Fruit fly (Drosophila melanogaster) whole organism, prepupa: ENCODE data around the gene CG4053.

Experiments
- Blimp-1 ChIP-seq: fragments of 200-800 bp; sonication (Bioruptor generic); optimal IDR thresholded peaks from 3 replicates; lab custom pipeline; 2017; ENCODE audit warnings: missing biosample characterization, missing genetic modification characterization, mild to moderate bottlenecking, moderate library complexity, missing genetic modification reagents
- CG10631 ChIP-seq: fragments of 200-800 bp; sonication (Bioruptor generic); optimal IDR thresholded peaks from 2 replicates; lab custom pipeline; 2016; ENCODE audit warnings: missing biosample characterization, missing genetic modification characterization
- CG11902 ChIP-seq: fragments of 200-800 bp; sonication (Bioruptor generic); optimal IDR thresholded peaks from 3 replicates; lab custom pipeline; 2016; ENCODE audit warnings: missing biosample characterization, missing genetic modification characterization
- CG15336 ChIP-seq: fragments of 200-800 bp; sonication (Bioruptor generic); IDR thresholded peaks from 2 replicates; pipeline ENCODE4 v1.3.6; 2022; ENCODE audit warnings: missing biosample characterization, missing genetic modification characterization
- CG16779 ChIP-seq: fragments of 200-800 bp; sonication (Bioruptor generic); optimal IDR thresholded peaks from 3 replicates; lab custom pipeline; 2017; ENCODE audit warnings: missing biosample characterization, mild to moderate bottlenecking, missing genetic modification characterization
- CG3032 ChIP-seq: fragments of 200-800 bp; optimal IDR thresholded peaks from 2 replicates; lab custom pipeline; 2019; ENCODE audit warnings: missing biosample characterization, mild to moderate bottlenecking, missing genetic modification characterization, moderate library complexity
- CG32006 ChIP-seq: fragments of 200-800 bp; sonication (Bioruptor generic); optimal IDR thresholded peaks from 3 replicates; lab custom pipeline; 2017; ENCODE audit warnings: missing biosample characterization, mild to moderate bottlenecking, missing genetic modification characterization
- CG3919 ChIP-seq: fragments of 200-800 bp; sonication (Bioruptor generic); optimal IDR thresholded peaks from 3 replicates; lab custom pipeline; 2016; ENCODE audit warnings: missing biosample characterization, missing genetic modification characterization
- CG4318 ChIP-seq: fragments of 200-800 bp; sonication (Bioruptor generic); optimal IDR thresholded peaks from 3 replicates; lab custom pipeline; 2017; ENCODE audit warnings: missing biosample characterization, mild to moderate bottlenecking, missing genetic modification characterization
- CG6163 ChIP-seq: fragments of 200-800 bp; sonication (Bioruptor generic); IDR thresholded peaks from 3 replicates; pipeline ENCODE4 v1.3.6; 2022; ENCODE audit warnings: missing biosample characterization, missing genetic modification characterization
- CG6792 ChIP-seq: fragments of 200-800 bp; sonication (Bioruptor generic); optimal IDR thresholded peaks from 3 replicates; lab custom pipeline; 2016; ENCODE audit warnings: missing biosample characterization, missing genetic modification characterization
- CG6808 ChIP-seq: fragments of 200-800 bp; sonication (Bioruptor generic); optimal IDR thresholded peaks from 3 replicates; lab custom pipeline; 2017; ENCODE audit warnings: missing biosample characterization, missing genetic modification characterization, mild to moderate bottlenecking, moderate library complexity, missing genetic modification reagents
- CG7368 ChIP-seq: fragments of 200-800 bp; sonication (Bioruptor generic); optimal IDR thresholded peaks from 3 replicates; lab custom pipeline; 2016; ENCODE audit warnings: missing biosample characterization, missing genetic modification characterization
- CG8119 ChIP-seq: fragments of 200-800 bp; sonication (Bioruptor generic); IDR thresholded peaks from 3 replicates; pipeline ENCODE4 v1.3.6; 2022; ENCODE audit warnings: missing biosample characterization, missing genetic modification characterization
- CG8632 ChIP-seq: fragments of 200-800 bp; sonication (Bioruptor generic); optimal IDR thresholded peaks from 3 replicates; lab custom pipeline; 2016; ENCODE audit warnings: missing biosample characterization, missing genetic modification characterization
- CG9139 ChIP-seq: fragments of 200-800 bp; sonication (Bioruptor generic); optimal IDR thresholded peaks from 3 replicates; lab custom pipeline; 2017; ENCODE audit warnings: missing biosample characterization, mild to moderate bottlenecking, missing genetic modification characterization
- Eip75B ChIP-seq: fragments of 200-800 bp; sonication (Bioruptor generic); optimal IDR thresholded peaks from 3 replicates; lab custom pipeline; 2016; ENCODE audit warnings: missing biosample characterization, missing genetic modification characterization
- Eip78C ChIP-seq: fragments of 200-800 bp; sonication (Bioruptor generic); peaks from one replicate; lab custom pipeline; 2016; ENCODE audit warnings: missing biosample characterization, missing genetic modification characterization
- Eip93F ChIP-seq: fragments of 200-800 bp; sonication (Bioruptor generic); optimal IDR thresholded peaks from 2 replicates; lab custom pipeline; 2016; ENCODE audit warnings: missing biosample characterization, mild to moderate bottlenecking, missing genetic modification characterization
- Ets21C ChIP-seq: fragments of 200-800 bp; sonication (Bioruptor generic); optimal IDR thresholded peaks from 3 replicates; lab custom pipeline; 2016; ENCODE audit warnings: missing biosample characterization, missing genetic modification characterization
- Ets96B ChIP-seq: fragments of 200-800 bp; optimal IDR thresholded peaks from 2 replicates; lab custom pipeline; 2019; ENCODE audit warnings: missing biosample characterization, mild to moderate bottlenecking, missing genetic modification characterization, moderate library complexity
- Hr38 ChIP-seq: sonication (Bioruptor generic); optimal IDR thresholded peaks from 2 replicates; lab custom pipeline; 2016; ENCODE audit warnings: missing biosample characterization, missing genetic modification characterization
- Hr4 ChIP-seq: fragments of 200-800 bp; sonication (Bioruptor generic); optimal IDR thresholded peaks from 3 replicates; lab custom pipeline; 2016; ENCODE audit warnings: missing biosample characterization, missing genetic modification characterization
- Lpt ChIP-seq: fragments of 200-800 bp; sonication (Bioruptor generic); optimal IDR thresholded peaks from 3 replicates; lab custom pipeline; 2016; ENCODE audit warnings: missing biosample characterization, missing genetic modification characterization
- Met ChIP-seq: fragments of 200-800 bp; sonication (Bioruptor generic); optimal IDR thresholded peaks from 3 replicates; lab custom pipeline; 2016; ENCODE audit warnings: missing biosample characterization, missing genetic modification characterization
- Smox ChIP-seq: fragments of 200-800 bp; sonication (Bioruptor generic); optimal IDR thresholded peaks from 3 replicates; lab custom pipeline; 2016; ENCODE audit warnings: missing biosample characterization, missing genetic modification characterization
- Sox102F ChIP-seq: fragments of 200-800 bp; sonication (Bioruptor generic); optimal IDR thresholded peaks from 2 replicates; lab custom pipeline; 2016; ENCODE audit warnings: missing biosample characterization, mild to moderate bottlenecking, missing genetic modification characterization
- Sox14 ChIP-seq: fragments of 200-800 bp; sonication (Bioruptor generic); optimal IDR thresholded peaks from 3 replicates; lab custom pipeline; 2016; ENCODE audit warnings: missing biosample characterization, missing genetic modification characterization
- Sox15 ChIP-seq: fragments of 200-800 bp; sonication (Bioruptor generic); optimal IDR thresholded peaks from 3 replicates; lab custom pipeline; 2016; ENCODE audit warnings: missing biosample characterization, missing genetic modification characterization
- achi ChIP-seq: fragments of 200-800 bp; sonication (Bioruptor generic); optimal IDR thresholded peaks from 3 replicates; lab custom pipeline; 2016; ENCODE audit warnings: missing biosample characterization, missing genetic modification characterization
- acj6 ChIP-seq: fragments of 200-800 bp; sonication (Bioruptor generic); optimal IDR thresholded peaks from 3 replicates; lab custom pipeline; 2016; ENCODE audit warnings: missing biosample characterization, missing genetic modification characterization
- cyc ChIP-seq: fragments of 200-800 bp; sonication (Bioruptor generic); optimal IDR thresholded peaks from 3 replicates; lab custom pipeline; 2016; ENCODE audit warnings: missing biosample characterization, missing genetic modification characterization
- dsx ChIP-seq: fragments of 200-800 bp; optimal IDR thresholded peaks from 3 replicates; lab custom pipeline; 2019; ENCODE audit warnings: missing biosample characterization, mild to moderate bottlenecking, missing genetic modification characterization, moderate library complexity; ENCODE audit not compliant: poor library complexity, severe bottlenecking
- eg ChIP-seq: fragments of 200-800 bp; sonication (Bioruptor generic); IDR thresholded peaks from 3 replicates; pipeline ENCODE4 v1.3.6; 2022; ENCODE audit warnings: missing biosample characterization, missing genetic modification characterization
- esn ChIP-seq: fragments of 200-800 bp; sonication (Bioruptor generic); optimal IDR thresholded peaks from 2 replicates; lab custom pipeline; 2016; ENCODE audit warnings: missing biosample characterization, mild to moderate bottlenecking, missing genetic modification characterization, moderate library complexity
- fd59A ChIP-seq: fragments of 200-800 bp; sonication (Bioruptor generic); optimal IDR thresholded peaks from 2 replicates; lab custom pipeline; 2017; ENCODE audit warnings: missing biosample characterization, mild to moderate bottlenecking, missing genetic modification characterization, missing genetic modification reagents
- fkh ChIP-seq: fragments of 200-800 bp; sonication (Bioruptor generic); optimal IDR thresholded peaks from 3 replicates; lab custom pipeline; 2017; ENCODE audit warnings: missing biosample characterization, mild to moderate bottlenecking, missing genetic modification characterization, moderate library complexity
- lz ChIP-seq: fragments of 200-800 bp; sonication (Bioruptor generic); optimal IDR thresholded peaks from 3 replicates; lab custom pipeline; 2016; ENCODE audit warnings: missing biosample characterization, missing genetic modification characterization
- net ChIP-seq: fragments of 200-800 bp; sonication (Bioruptor generic); optimal IDR thresholded peaks from 3 replicates; lab custom pipeline; 2016; ENCODE audit warnings: missing biosample characterization, missing genetic modification characterization
- pdm3 ChIP-seq: fragments of 200-800 bp; sonication (Bioruptor generic); optimal IDR thresholded peaks from 3 replicates; lab custom pipeline; 2016; ENCODE audit warnings: missing biosample characterization, missing genetic modification characterization
- svp ChIP-seq: fragments of 200-800 bp; sonication (Bioruptor generic); peaks from one replicate; lab custom pipeline; 2016; ENCODE audit warnings: missing biosample characterization, missing genetic modification characterization
- topi ChIP-seq: fragments of 200-800 bp; sonication (Bioruptor generic); optimal IDR thresholded peaks from 3 replicates; lab custom pipeline; 2016; ENCODE audit warnings: missing biosample characterization, missing genetic modification characterization
- vri ChIP-seq: fragments of 200-800 bp; sonication (Bioruptor generic); optimal IDR thresholded peaks from 3 replicates; lab custom pipeline; 2016; ENCODE audit warnings: missing biosample characterization, mild to moderate bottlenecking, missing genetic modification characterization

The CG4053 gene

DNA sequence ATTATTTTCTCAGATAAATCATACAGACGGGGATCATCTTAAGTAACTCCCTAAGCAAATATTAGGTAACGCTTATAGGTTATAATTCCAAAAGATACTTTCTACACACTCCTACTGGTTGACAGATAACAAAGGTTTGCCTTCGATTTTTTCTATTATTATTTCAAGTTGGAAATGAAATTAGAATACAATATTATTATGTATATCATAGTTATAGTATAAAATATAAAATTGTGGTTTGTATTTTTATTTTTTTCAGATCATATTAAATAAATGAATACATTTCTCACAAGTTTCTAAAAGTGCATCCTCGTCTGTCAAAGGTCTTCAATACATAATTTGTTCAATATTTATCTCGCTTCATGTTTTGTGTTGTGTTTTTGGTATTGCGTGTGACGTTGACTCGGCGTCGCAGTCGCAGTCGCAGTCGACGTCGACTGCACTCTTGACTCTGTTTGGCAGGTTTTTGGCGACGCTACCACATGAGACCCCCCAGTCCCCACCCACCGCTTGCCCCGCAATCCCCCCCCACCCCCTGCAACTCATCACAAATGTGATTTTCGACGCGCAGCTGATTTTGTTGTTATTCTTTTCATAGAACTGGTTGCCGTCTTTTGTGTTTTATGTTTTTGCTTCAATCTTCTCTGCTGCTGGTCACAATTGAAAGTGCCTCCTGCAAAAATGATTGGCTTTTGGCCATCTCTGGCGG lies 9.0 kb downstream of the CG4053 start (continued):
- TF ChIP-seq vri (GFP tag; lab: Kevin White, UChicago) (peak; percentile 46), CG8119 (GFP tag; lab: Robert Waterston, UW) (peak; percentile 61; the same call in 2 of the 3 replicates), Ets96B (tag; lab: Kevin White, UChicago) (no peak), achi (peak; percentile 5)
- TF ChIP-seq, all 60 proteins: peak for 27

DNA sequence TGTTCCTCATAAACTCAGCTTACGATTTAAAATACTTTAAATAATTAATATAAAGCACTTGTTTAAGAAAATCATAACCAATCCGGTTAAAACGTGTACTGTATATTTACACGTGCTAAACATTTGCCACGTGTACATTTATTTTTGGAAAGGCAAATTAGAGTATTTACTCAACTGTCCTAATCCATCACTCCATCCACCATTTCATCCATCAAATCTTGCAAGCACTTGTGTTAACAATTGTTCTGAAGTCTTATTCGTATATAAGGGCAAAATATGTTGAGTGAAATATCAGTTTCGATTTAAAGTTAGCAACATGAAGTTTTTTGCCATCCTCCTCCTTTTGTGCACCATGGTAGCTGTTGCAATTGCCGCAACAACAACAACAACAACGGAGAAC lies 10.7 kb downstream of the CG4053 start, which contains the start of gene CG42779:
Gene CG42779 (plus strand): TSS at position 301 of the 400 bp plus-strand sequence.
- no peak for TF ChIP-seq acj6 (GFP tag; lab: Kevin White, UChicago)
- peak; percentile 26 for TF ChIP-seq fkh (GFP tag; lab: Kevin White, UChicago)
- TF ChIP-seq Ets21C: no peak
- TF ChIP-seq topi: no peak

- TF ChIP-seq Eip75B: no peak
- no peak for TF ChIP-seq Sox15 (GFP tag; lab: Kevin White, UChicago)
- no peak for TF ChIP-seq CG11902
- no peak for TF ChIP-seq achi
- no peak for TF ChIP-seq svp
- no peak for TF ChIP-seq Met (GFP tag; lab: Kevin White, UChicago)
- TF ChIP-seq Smox (GFP tag; lab: Kevin White, UChicago): no peak
- no peak for TF ChIP-seq eg (GFP tag; lab: Robert Waterston, UW)
- no peak for TF ChIP-seq pdm3
- no peak for TF ChIP-seq cyc
- TF ChIP-seq CG16779 (tag; lab: Kevin White, UChicago): no peak
- TF ChIP-seq CG9139 (GFP tag; lab: Kevin White, UChicago): no peak
- TF ChIP-seq net: no peak
- TF ChIP-seq CG7368 (GFP tag; lab: Kevin White, UChicago): no peak
- TF ChIP-seq esn: no peak
- no peak for TF ChIP-seq CG6808 (GFP tag; lab: Kevin White, UChicago)
- TF ChIP-seq CG32006 (GFP tag; lab: Kevin White, UChicago): no peak
- no peak for TF ChIP-seq CG3919 (GFP tag; lab: Kevin White, UChicago)
- TF ChIP-seq Eip93F (GFP tag; lab: Kevin White, UChicago): no peak
Measured at dm6 chr3R:17120165-17120564, 11.8 kb downstream of the CG4053 start, which contains the start of gene CG34278. TSS of gene CG34278 (plus strand) at chr3R:17120465.

- no peak for TF ChIP-seq lz (GFP tag; lab: Kevin White, UChicago)
- no peak for TF ChIP-seq Smox (GFP tag; lab: Kevin White, UChicago)
- TF ChIP-seq Ets96B (tag; lab: Kevin White, UChicago): no peak
- TF ChIP-seq CG32006 (GFP tag; lab: Kevin White, UChicago): no peak
- peak; percentile 8 for TF ChIP-seq CG6808 (GFP tag; lab: Kevin White, UChicago)
- TF ChIP-seq Lpt (GFP tag; lab: Kevin White, UChicago): no peak
- TF ChIP-seq achi: no peak
- peak; percentile 68 for TF ChIP-seq Sox102F (GFP tag; lab: Kevin White, UChicago)
- TF ChIP-seq vri (GFP tag; lab: Kevin White, UChicago): no peak
- no peak for TF ChIP-seq CG6163 (GFP tag; lab: Robert Waterston, UW)
- no peak for TF ChIP-seq fd59A (GFP tag; lab: Kevin White, UChicago)
- TF ChIP-seq Sox14 (GFP tag; lab: Kevin White, UChicago): no peak
- no peak for TF ChIP-seq Eip93F (GFP tag; lab: Kevin White, UChicago)
- no peak for TF ChIP-seq Eip75B
- peak; percentile 51 for TF ChIP-seq Eip78C (GFP tag; lab: Kevin White, UChicago)
- TF ChIP-seq CG9139 (GFP tag; lab: Kevin White, UChicago): no peak
- no peak for TF ChIP-seq acj6 (GFP tag; lab: Kevin White, UChicago)
- TF ChIP-seq Hr38 (GFP tag; lab: Kevin White, UChicago): no peak
- no peak for TF ChIP-seq CG10631 (GFP tag; lab: Kevin White, UChicago)
- TF ChIP-seq Blimp-1 (GFP tag; lab: Kevin White, UChicago): no peak
- no peak for TF ChIP-seq CG3032
- TF ChIP-seq Hr4 (GFP tag; lab: Kevin White, UChicago): no peak
- no peak for TF ChIP-seq CG6792
- no peak for TF ChIP-seq Met (GFP tag; lab: Kevin White, UChicago)
- no peak for TF ChIP-seq Ets21C
- peak; percentile 30; the same call in 1 of the 2 replicates for TF ChIP-seq CG15336 (GFP tag; lab: Robert Waterston, UW)
- no peak for TF ChIP-seq CG8119 (GFP tag; lab: Robert Waterston, UW)
- no peak for TF ChIP-seq dsx (GFP tag; lab: Kevin White, UChicago)
- TF ChIP-seq CG4318 (GFP tag; lab: Kevin White, UChicago): no peak
- TF ChIP-seq fkh (GFP tag; lab: Kevin White, UChicago): no peak
- TF ChIP-seq net: no peak
- TF ChIP-seq CG8632 (GFP tag; lab: Kevin White, UChicago): peak; percentile 8
- TF ChIP-seq esn: no peak
Measured at dm6 chr3R:17118917-17119378, 13.1 kb downstream of the CG4053 start.
